Worm (Caenorhabditis elegans): ENCODE results near the gene wrb-1.

The wrb-1 gene

DNA sequence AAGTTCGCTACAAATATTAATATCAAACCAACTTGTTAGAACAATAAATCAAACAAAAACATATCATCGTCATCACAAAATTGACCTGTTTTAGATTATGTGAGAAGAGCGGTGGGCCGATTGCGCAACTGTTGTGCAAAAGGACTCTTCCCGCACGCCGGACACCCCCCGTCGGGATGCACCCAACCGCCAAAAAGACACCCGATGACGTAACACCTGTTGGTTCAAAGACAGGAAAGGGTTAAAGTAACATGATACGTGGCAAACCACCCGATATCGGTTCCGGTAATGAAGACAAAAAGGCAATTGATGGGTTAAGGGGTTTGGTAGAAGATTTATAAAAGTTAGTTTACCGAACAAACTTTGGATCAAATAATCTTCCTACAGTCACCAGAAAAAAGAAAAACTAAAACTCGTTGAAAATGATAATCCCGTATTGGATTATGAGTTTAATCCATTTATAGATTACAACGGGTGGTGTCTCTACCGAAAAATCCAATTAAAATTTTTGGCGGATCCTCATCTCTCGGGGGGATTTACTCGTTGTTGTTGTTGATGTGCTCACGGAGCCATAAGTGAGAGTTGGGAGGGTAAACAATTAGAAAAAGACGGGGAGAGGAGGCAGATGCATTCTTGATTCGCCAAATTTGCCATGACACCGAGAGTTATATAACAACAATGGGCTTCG lies 48.3 kb downstream of the wrb-1 start:
- TF ChIP-seq mep-1 (tag; optimal IDR thresholded peaks at IDR 0.05) (no peak), hmg-1.1 (GFP tag; IDR thresholded peaks at IDR 0.05) (no peak), unc-62 (GFP tag; optimal IDR thresholded peaks at IDR 0.05 in 1 of 2) (peak in 1 of 2 experiments; percentile 53), unc-62 (tag; optimal IDR thresholded peaks at IDR 0.05) (no peak), egl-27 (tag; optimal IDR thresholded peaks at IDR 0.05) (no peak)
